Fruit fly (Drosophila melanogaster) Kc167 (cell line): ENCODE measurements around the gene Doc3.

Source experiments
- Myc ChIP-seq: fragments of >200 bp; optimal IDR thresholded peaks from 2 replicates; lab custom pipeline; 2017; ENCODE audit warnings: missing external identifiers
- Sin3A ChIP-seq: fragments of >200 bp; optimal IDR thresholded peaks from 2 replicates; lab custom pipeline; 2018; ENCODE audit warnings: missing external identifiers
- h ChIP-seq: fragments of >200 bp; optimal IDR thresholded peaks from 3 replicates; lab custom pipeline; 2018; ENCODE audit warnings: missing external identifiers
- insv ChIP-seq: fragments of >200 bp; optimal IDR thresholded peaks from 3 replicates; lab custom pipeline; 2018; ENCODE audit warnings: missing external identifiers
- psq ChIP-seq: fragments of >200 bp; optimal IDR thresholded peaks from 2 replicates; lab custom pipeline; 2017; ENCODE audit warnings: missing external identifiers
- ttk ChIP-seq: sonication (Bioruptor generic); optimal IDR thresholded peaks from 2 replicates; lab custom pipeline; 2017; ENCODE audit warnings: missing external identifiers

Gene Doc3

DNA sequence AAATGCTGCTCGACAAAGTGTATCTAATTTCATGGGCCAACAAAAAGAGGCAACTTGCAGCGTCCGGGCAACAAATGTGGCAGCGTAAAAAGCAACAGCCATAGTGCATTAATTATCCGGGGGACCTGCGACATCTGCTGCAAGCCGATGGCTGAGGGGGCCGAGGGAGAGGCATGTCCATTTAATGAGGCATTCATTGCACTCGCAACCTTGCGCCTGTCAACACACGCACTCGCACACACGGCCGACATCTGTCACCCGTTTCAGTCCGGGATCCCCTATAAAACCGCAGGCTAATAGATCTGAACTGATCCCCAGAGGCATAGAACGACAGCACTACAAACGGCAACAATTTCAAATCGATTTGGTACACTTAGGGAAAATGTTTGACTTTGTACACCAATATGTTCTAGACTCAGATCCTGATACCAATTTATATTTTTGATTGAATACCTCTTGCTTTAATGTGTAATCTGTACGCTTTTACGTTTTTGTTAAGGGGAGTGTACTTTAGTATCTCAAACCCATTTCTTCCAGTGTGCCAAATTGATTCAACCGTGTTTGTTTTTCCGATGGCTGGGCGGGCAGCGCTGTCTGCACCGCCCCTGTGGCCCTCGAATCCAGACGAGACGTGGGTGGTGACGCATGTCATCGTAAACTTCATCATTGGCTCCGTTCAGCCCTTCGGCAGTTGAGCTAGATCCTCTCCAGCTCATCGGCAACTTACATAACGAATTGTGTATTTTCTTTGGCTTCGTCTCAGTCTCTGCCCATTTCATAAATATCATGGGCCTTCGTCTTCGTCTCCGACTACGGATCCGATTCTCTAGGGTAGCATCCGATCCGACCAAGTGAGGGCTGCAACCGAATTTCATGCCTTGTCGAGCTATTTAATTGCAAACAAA is 6.7 kb downstream of the Doc3 start:
- no peak for TF ChIP-seq h (lab: Kevin White, UChicago)
- TF ChIP-seq ttk (lab: Kevin White, UChicago) = no peak
- no peak for TF ChIP-seq psq (lab: Kevin White, UChicago)
- TF ChIP-seq Sin3A (lab: Kevin White, UChicago) = no peak
- no peak for TF ChIP-seq insv (lab: Kevin White, UChicago)
- no peak for TF ChIP-seq Myc

DNA sequence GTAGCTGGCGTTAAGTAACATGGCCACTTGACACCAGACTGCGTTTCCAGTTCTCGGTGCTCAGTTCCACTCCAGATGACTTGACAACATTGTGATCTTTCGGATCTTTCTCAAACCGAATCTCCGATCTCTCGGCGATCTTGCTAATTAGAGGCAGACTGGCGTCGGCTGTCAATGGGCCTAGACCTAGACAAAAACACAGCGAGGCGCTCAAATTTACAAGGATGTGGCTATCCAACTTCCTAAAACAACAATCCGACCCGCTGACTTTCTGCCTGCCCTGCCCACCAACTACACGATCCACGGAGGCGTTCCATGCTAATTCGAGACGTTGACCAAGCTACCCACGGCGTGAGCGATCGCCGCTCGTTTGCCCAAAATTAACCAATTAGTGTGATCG is 8.7 kb downstream of the Doc3 start:
- TF ChIP-seq insv (lab: Kevin White, UChicago) = no peak
- no peak for TF ChIP-seq Myc
- TF ChIP-seq psq (lab: Kevin White, UChicago) = no peak
- TF ChIP-seq Sin3A (lab: Kevin White, UChicago) = no peak
- no peak for TF ChIP-seq h (lab: Kevin White, UChicago)

DNA sequence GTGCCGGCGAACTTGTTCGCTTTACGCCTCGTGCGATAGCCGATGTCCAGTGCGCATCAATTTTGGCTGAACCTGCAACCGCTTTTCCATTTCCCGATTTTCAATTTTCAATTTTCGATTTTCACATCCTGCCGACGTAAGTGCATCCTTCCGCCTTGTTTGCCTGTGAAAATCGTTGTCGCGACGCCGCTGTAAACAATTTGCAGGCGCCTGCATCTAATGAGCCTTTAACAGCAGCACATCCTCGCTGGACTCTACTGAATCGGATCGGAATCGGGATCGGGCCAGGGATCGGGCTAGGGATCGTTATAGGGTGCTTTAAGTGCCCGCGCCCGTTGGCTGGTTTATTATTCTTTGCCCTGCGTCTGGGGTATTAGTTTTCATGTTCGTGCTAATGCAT is 12.4 kb downstream of the Doc3 start:
- TF ChIP-seq Sin3A (lab: Kevin White, UChicago) = no peak
- TF ChIP-seq insv (lab: Kevin White, UChicago) = no peak

DNA sequence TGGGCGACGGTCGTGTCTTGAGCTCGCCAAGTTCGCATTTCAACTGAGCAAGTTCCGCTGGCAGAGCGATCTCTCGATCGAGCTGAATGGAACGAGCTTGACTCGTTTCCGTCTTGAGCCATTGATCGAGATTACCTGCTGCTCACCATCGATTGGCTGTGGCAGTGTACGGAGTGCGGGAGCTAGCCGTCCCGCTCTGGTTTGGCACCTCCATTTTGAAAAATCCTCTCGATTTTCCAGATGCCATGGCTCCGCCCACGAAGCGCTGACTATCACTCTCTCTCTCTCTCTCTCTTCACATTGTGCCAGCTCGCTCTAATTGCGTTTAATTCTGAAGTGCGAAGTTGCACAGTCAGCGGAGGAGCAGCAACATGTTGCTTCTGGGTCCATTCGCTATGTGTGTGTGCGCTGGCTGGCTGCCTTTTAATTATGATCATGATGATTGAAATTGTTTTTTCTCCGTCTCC is 14.2 kb downstream of the Doc3 start, which contains the start of gene Doc2:
Doc2 (minus strand) TSS at position 51 of the 467 bp plus-strand sequence.
- no peak for TF ChIP-seq insv (lab: Kevin White, UChicago)
- TF ChIP-seq ttk (lab: Kevin White, UChicago) = no peak
- TF ChIP-seq h (lab: Kevin White, UChicago) = no peak
- TF ChIP-seq Sin3A (lab: Kevin White, UChicago) = no peak
- no peak for TF ChIP-seq Myc
- TF ChIP-seq psq (lab: Kevin White, UChicago) = no peak

DNA sequence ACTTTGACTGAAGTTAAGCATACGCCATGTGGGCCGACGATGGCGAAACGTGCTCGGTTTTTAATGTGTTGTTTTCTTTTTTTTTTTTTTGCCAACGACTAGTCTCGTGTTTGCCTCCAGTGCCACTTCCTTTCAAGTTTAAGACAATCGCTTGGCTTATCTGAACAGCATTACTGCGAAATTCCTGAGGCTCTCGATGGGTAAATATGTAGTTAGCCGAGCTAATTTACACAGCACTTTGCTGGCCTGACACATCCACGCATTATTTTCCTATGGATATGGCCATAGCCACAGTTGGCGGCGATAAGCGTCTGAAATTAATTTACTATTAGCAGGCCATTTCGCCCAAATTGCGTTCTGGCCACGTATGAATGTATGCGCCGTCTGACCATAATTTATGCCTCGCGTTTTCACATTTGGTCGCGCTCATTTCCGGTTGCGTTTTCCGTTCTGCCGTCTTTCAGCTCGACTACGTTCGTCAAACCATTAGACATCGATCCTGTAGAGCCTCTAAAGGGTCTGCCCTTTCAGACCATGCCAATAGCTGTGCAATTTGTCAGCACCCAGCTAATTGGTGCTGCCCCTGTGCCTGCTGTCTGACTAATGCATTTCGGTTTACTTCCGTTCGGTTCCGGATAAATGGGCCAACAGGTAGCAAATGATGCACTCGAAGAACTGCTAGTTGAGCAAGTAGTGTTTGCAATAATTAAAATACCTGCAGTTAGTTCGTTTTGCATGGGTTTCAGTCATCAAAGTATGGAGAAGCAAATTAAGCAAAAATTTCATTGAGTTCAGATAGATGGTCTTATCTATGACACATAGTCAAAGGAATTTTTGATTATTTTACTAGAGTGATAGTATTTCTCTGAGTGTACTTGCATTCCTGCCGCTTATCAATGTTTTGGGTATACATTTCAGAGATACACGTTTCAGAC is 15.7 kb downstream of the Doc3 start:
- no peak for TF ChIP-seq h (lab: Kevin White, UChicago)
- TF ChIP-seq psq (lab: Kevin White, UChicago) = no peak
- no peak for TF ChIP-seq Myc
- no peak for TF ChIP-seq ttk (lab: Kevin White, UChicago)
- TF ChIP-seq Sin3A (lab: Kevin White, UChicago) = no peak
- TF ChIP-seq insv (lab: Kevin White, UChicago) = no peak

DNA sequence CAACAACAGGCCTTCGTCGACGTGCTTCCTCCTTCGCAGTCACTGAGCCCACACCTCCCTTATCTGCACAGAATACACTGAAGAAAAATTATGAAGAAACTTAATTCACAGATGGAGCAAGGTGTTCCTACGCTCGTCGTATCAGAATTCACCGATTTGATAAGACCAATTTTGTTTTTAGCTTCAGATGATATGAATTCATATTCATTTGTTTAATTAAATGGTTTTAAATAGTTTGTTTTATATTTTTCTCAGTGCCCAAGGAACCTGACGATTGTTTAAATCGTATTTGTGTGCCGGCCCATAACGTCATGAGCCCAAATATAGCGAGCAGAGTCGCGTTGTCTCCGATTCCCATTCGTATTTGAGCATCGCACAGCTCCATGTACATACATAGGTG is 18.6 kb downstream of the Doc3 start:
- TF ChIP-seq psq (lab: Kevin White, UChicago) = no peak
- TF ChIP-seq insv (lab: Kevin White, UChicago) = no peak
- no peak for TF ChIP-seq Myc
- no peak for TF ChIP-seq h (lab: Kevin White, UChicago)
- no peak for TF ChIP-seq ttk (lab: Kevin White, UChicago)
- TF ChIP-seq Sin3A (lab: Kevin White, UChicago) = no peak

DNA sequence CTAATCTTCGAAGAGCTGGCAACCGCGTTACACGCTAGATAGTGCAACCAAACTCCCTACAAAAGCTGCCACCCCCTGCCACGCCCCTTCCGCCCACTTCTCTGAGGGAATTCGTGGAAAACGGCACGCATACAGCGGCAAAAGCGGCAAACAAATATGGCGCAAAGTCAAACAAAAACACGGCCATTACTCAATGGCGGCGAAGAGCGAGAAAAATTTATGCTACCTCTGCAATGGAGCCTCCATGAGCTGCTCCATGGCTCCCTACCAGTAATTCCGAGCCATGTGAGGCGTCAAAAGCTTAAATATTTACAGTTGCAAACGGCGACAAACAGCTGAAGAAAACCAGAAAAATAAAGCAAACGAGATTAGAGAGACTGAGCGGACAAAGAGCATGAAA is 19.7 kb downstream of the Doc3 start:
- TF ChIP-seq Myc = no peak
- no peak for TF ChIP-seq Sin3A (lab: Kevin White, UChicago)
- TF ChIP-seq insv (lab: Kevin White, UChicago) = no peak
- TF ChIP-seq h (lab: Kevin White, UChicago) = no peak
- TF ChIP-seq psq (lab: Kevin White, UChicago) = no peak
- no peak for TF ChIP-seq ttk (lab: Kevin White, UChicago)

DNA sequence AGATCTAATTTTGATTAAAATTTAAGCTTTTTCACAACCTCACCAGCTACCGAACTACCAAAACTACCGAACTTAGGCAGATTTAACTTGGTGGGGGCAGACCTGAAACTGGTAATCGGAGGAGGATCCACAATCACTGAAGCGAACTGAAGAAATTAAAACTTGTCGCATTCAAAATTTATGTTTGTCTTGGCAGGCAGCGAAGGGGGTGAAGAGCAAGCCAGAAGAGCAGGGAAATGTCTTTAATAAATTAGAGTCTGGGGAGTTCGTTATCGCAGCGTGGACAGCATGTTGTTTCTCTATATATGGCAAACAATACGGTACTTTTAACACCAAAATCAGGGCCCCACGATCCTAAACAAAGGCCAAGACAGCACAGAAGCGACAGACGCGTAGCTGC is 20.2 kb downstream of the Doc3 start:
- TF ChIP-seq h (lab: Kevin White, UChicago) (no peak), Myc (no peak), Sin3A (lab: Kevin White, UChicago) (no peak), ttk (lab: Kevin White, UChicago) (no peak), insv (lab: Kevin White, UChicago) (no peak), psq (lab: Kevin White, UChicago) (no peak)

DNA sequence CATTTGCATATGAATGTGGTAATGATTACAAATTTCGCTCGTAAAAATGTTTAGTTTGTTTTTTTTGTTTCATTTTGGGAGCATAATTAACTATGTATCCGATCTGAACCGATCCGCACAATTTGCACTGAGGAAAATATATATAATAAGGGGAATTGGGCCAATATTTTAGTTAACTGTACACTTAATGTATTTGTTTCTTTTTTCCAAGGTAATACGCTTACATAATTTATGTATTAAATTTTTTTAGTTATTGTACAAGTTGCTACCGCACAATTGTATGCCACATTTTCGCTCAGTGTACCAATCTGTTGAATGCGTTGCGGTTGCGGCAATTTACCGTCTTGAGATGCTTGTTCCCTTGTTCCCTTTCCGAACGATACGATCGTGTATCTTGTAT is 20.7 kb downstream of the Doc3 start:
- TF ChIP-seq h (lab: Kevin White, UChicago) (no peak), insv (lab: Kevin White, UChicago) (no peak), ttk (lab: Kevin White, UChicago) (no peak), Sin3A (lab: Kevin White, UChicago) (no peak), psq (lab: Kevin White, UChicago) (no peak), Myc (no peak)

DNA sequence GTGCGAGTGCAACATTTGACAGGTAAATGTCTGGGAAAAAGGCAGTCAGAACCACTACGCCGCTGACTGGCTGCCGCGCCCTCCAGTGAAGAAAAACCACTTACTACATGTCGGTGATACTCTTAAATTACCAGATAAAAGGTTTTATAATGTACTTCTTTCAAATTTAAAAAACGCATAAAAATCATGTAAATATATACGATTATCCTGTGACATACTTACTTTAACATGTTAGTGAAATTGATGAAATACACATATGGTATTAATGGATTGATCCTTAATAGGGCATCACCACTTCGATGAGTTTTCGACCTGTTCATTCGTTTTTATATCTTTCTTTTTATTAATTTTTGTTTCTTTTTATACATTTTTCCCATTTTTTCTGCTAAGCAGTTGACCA is 21.6 kb downstream of the Doc3 start:
- TF ChIP-seq Myc = no peak
- no peak for TF ChIP-seq insv (lab: Kevin White, UChicago)
- TF ChIP-seq ttk (lab: Kevin White, UChicago) = no peak

DNA sequence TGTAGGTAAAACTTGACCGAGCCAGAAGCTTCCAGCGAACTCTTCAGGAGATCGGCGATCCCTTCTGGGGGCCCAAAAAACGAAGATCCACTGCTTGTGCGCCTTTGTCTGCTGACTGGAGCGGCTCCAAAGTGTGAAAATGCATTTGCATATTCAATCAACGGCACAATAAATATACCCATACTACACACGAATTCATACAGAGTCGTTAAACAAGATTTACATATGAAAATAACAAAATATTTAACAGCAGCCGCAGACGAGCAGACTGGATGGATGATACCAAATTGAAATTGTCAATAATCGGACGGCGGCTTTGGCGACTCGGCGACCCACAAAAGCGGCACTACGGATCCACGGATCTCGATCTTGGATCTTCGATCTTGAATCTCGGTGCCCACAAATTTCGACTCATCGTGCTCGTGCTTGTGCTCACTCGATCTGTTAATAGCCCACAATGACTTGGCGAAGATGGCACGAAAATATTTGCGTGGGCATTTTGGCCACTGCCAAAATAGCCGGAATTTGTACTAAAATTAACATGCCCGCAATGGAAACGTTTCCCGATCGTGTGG is 22.2 kb downstream of the Doc3 start:
- TF ChIP-seq h (lab: Kevin White, UChicago) = no peak
- TF ChIP-seq psq (lab: Kevin White, UChicago) = no peak
- no peak for TF ChIP-seq insv (lab: Kevin White, UChicago)
- TF ChIP-seq Sin3A (lab: Kevin White, UChicago) = no peak
